Worm (Caenorhabditis elegans) whole organism, L3 larva: ENCODE results near the gene hil-6.

Source experiments
- ZK546.5 ChIP-seq: sonication (generic microtip); optimal IDR thresholded peaks from 2 replicates; lab custom pipeline; 2017; ENCODE audit warnings: missing biosample characterization, missing genetic modification characterization
- fkh-10 ChIP-seq: sonication (generic microtip); optimal IDR thresholded peaks from 2 replicates; lab custom pipeline; 2017; ENCODE audit warnings: missing biosample characterization, missing genetic modification reagents, missing genetic modification characterization
- nhr-11 ChIP-seq: fragments of 150-350 bp; optimal IDR thresholded peaks from 2 replicates; lab custom pipeline; 2014; ENCODE audit warnings: missing biosample characterization, missing genetic modification characterization
- nhr-77 ChIP-seq: fragments of 150-350 bp; optimal IDR thresholded peaks from 2 replicates; lab custom pipeline; 2014; ENCODE audit warnings: missing biosample characterization, missing genetic modification characterization
- sea-2 ChIP-seq: fragments of 150-350 bp; sonication (generic microtip); optimal IDR thresholded peaks from 4 replicates; lab custom pipeline; 2014; ENCODE audit warnings: missing biosample characterization, missing genetic modification reagents, missing genetic modification characterization
- unc-62 ChIP-seq: fragments of 150-350 bp; sonication (generic microtip); optimal IDR thresholded peaks from 4 replicates; lab custom pipeline; 2014; ENCODE audit warnings: missing biosample characterization, missing genetic modification reagents, missing genetic modification characterization
- zag-1 ChIP-seq: fragments of 150-350 bp; optimal IDR thresholded peaks from 2 replicates; lab custom pipeline; 2014; ENCODE audit warnings: missing biosample characterization, missing genetic modification characterization
- ztf-11 ChIP-seq: fragments of 150-350 bp; optimal IDR thresholded peaks from 2 replicates; lab custom pipeline; 2014; ENCODE audit warnings: missing biosample characterization, missing genetic modification characterization

ce11 chrV:2035545-2035944 lies 4.2 kb upstream of the hil-6 start, which contains the start of gene srab-23:
- no peak for TF ChIP-seq nhr-11
- TF ChIP-seq sea-2 (GFP tag; lab: Kevin White, UChicago): no peak
- TF ChIP-seq ztf-11 (tag; lab: Kevin White, UChicago): no peak
- TF ChIP-seq zag-1 (tag; lab: Kevin White, UChicago): no peak
- TF ChIP-seq ZK546.5 (tag; lab: Kevin White, UChicago): no peak
- TF ChIP-seq nhr-77 (tag; lab: Kevin White, UChicago): no peak
- no peak for TF ChIP-seq fkh-10 (GFP tag; lab: Kevin White, UChicago)
- no peak for TF ChIP-seq unc-62
